Worm (Caenorhabditis elegans) whole organism, early embryonic: Measurements from ENCODE around the gene fbxa-215.

Source experiments
- B0310.2 ChIP-seq: sonication (generic microtip); optimal IDR thresholded peaks from 2 replicates; lab custom pipeline; 2016; ENCODE audit warnings: mild to moderate bottlenecking, missing genetic modification characterization, missing compliant biosample characterization
- F13C5.2 ChIP-seq: sonication (generic microtip); optimal IDR thresholded peaks from 2 replicates; lab custom pipeline; 2017; ENCODE audit warnings: mild to moderate bottlenecking, missing genetic modification characterization, inconsistent platforms, missing compliant biosample characterization
- ama-1 ChIP-seq: fragments of 150-350 bp; optimal IDR thresholded peaks from 2 replicates; lab custom pipeline; 2014
- ceh-13 ChIP-seq: fragments of 200-800 bp; sonication (Bioruptor generic); optimal IDR thresholded peaks from 2 replicates; lab custom pipeline; 2018; ENCODE audit warnings: mild to moderate bottlenecking, missing genetic modification characterization, missing compliant biosample characterization
- flt-1 ChIP-seq: fragments of 200-800 bp; sonication (Bioruptor generic); IDR thresholded peaks from 2 replicates; pipeline ENCODE4 v1.3.6; 2022; ENCODE audit warnings: missing genetic modification characterization, missing compliant biosample characterization
- hmbx-1 ChIP-seq: sonication (generic microtip); optimal IDR thresholded peaks from 2 replicates; lab custom pipeline; 2016; ENCODE audit warnings: mild to moderate bottlenecking, missing genetic modification characterization, missing compliant biosample characterization
- hnd-1 ChIP-seq: sonication (generic microtip); optimal IDR thresholded peaks from 2 replicates; lab custom pipeline; 2016; ENCODE audit warnings: missing genetic modification characterization, missing compliant biosample characterization
- pes-1 ChIP-seq: fragments of 200-800 bp; sonication (Bioruptor generic); IDR thresholded peaks from 2 replicates; pipeline ENCODE4 v1.3.6; 2022; ENCODE audit warnings: missing genetic modification reagents, missing genetic modification characterization, missing compliant biosample characterization
- scrt-1 ChIP-seq: fragments of 200-800 bp; sonication (Bioruptor generic); IDR thresholded peaks from 2 replicates; pipeline ENCODE4 v1.3.6; 2022; ENCODE audit warnings: missing genetic modification characterization, missing compliant biosample characterization
- sea-1 ChIP-seq: fragments of 200-800 bp; sonication (Bioruptor generic); conservative IDR thresholded peaks from 2 replicates; pipeline ENCODE4 v1.3.6; 2022; ENCODE audit warnings: missing genetic modification characterization, missing compliant biosample characterization
- tbx-11 ChIP-seq: fragments of 200-800 bp; sonication (Bioruptor generic); IDR thresholded peaks from 2 replicates; pipeline ENCODE4 v1.3.6; 2022; ENCODE audit warnings: missing genetic modification characterization, missing compliant biosample characterization
- tbx-37 ChIP-seq: fragments of 200-800 bp; sonication (Bioruptor generic); conservative IDR thresholded peaks from 2 replicates; pipeline ENCODE4 v1.3.6; 2022; ENCODE audit warnings: missing genetic modification reagents, missing genetic modification characterization, missing compliant biosample characterization
- tra-4 ChIP-seq: sonication (generic microtip); optimal IDR thresholded peaks from 2 replicates; lab custom pipeline; 2017; ENCODE audit warnings: missing genetic modification characterization, missing compliant biosample characterization

- no peak for TF ChIP-seq ama-1 (lab: Kevin White, UChicago)
- TF ChIP-seq hmbx-1 (tag; lab: Kevin White, UChicago) = no peak
- no peak for TF ChIP-seq B0310.2
- no peak for TF ChIP-seq pes-1
- TF ChIP-seq scrt-1 = no peak
- no peak for TF ChIP-seq tbx-37 (GFP tag; lab: Robert Waterston, UW)
- no peak for TF ChIP-seq F13C5.2
- no peak for TF ChIP-seq flt-1 (GFP tag; lab: Robert Waterston, UW)
- TF ChIP-seq tra-4 (tag; lab: Kevin White, UChicago) = no peak
- no peak for TF ChIP-seq sea-1 (GFP tag; lab: Robert Waterston, UW)
- no peak for TF ChIP-seq hnd-1 (tag; lab: Kevin White, UChicago)
- TF ChIP-seq tbx-11 (GFP tag; lab: Robert Waterston, UW) = no peak
- TF ChIP-seq ceh-13 (GFP tag; lab: Kevin White, UChicago) = no peak
Observed at ce11 chrIV:13633165-13633564, 33.5 kb downstream of the fbxa-215 start, which contains the start of gene fbxa-98.
